Worm (Caenorhabditis elegans): ENCODE measurements around the gene F41G3.10.

The F41G3.10 gene

DNA sequence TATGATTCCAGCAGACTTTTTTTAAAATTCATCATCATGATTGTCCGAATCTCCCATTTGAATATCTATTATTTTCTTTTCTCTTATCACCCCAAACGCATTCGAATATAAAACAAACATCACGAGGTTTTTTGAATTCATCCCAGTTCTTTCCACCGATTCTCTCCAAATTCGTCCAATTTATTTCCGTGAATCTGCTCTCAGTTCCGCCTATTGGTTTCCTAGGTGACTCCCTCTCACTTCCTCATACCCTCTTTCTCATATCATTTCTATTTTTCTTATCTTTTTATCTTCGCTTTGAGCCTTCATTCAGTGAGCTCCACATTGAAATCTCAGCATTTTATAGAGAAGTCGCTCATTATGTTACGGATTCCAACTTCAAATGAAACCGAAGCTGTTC, 29.8 kb upstream of the F41G3.10 start, which contains the start of gene T13C2.7 (continued):
- TF ChIP-seq F55B11.4 (tag; optimal IDR thresholded peaks at IDR 0.05; ENCODE audit: borderline replicate concordance, insufficient read depth) (no peak), lin-40 (tag; optimal IDR thresholded peaks at IDR 0.05) (no peak), ztf-26 (tag; optimal IDR thresholded peaks at IDR 0.05) (no peak), F57A8.1 (GFP tag; optimal IDR thresholded peaks at IDR 0.05) (no peak)

DNA sequence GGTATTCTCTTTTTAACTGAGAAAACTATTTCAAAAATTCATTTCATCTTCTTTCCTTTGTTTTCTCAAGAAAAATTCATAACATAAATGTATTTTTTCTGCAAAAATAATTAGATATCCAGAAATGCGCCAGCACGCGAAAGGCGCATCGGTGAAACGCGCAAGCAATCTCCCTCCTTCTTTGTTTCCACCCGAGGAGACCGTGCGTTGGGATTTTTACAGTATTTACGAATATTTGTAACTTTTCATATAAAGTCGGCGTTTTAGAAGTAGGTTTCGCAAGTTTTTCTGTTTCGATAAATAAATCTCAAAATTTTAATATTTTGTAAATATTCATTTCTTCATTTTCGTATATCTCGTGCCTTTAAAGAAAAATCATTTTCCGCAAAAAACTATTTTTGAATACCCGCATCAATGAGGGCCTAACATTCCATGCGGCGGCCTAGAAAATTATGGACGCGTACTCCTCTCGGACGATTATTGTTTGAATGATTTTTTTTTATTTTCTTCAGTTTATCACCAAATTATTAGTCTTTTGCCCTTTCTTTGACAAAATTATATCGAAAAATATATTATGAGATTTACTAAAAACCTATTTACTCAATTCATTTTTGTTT, 27.2 kb upstream of the F41G3.10 start, which contains the start of gene ssup-72:
Gene ssup-72, plus strand, starts transcription at position 181 of the 617 bp plus-strand sequence.
- TF ChIP-seq Y56A3A.18 (GFP tag; IDR thresholded peaks at IDR 0.05) (no peak), gei-17 (GFP tag; optimal IDR thresholded peaks at IDR 0.05) (no peak), madf-6 (GFP tag; IDR thresholded peaks at IDR 0.05) (peak; percentile 81), madf-8 (GFP tag; conservative IDR thresholded peaks at IDR 0.05) (peak; percentile 50), zfh-2 (GFP tag; conservative IDR thresholded peaks at IDR 0.05) (no peak), nhr-120 (GFP tag; IDR thresholded peaks at IDR 0.05) (no peak), sptf-2 (GFP tag; optimal IDR thresholded peaks at IDR 0.05) (no peak), unc-130 (GFP tag; optimal IDR thresholded peaks at IDR 0.05) (peak; percentile 66), madf-10 (tag; optimal IDR thresholded peaks at IDR 0.05) (no peak), ceh-91 (GFP tag; IDR thresholded peaks at IDR 0.05) (peak; percentile 45; the same call in 1 of the 2 replicates), Y95B8A.8 (GFP tag; IDR thresholded peaks at IDR 0.05) (no peak), hsf-1 (GFP tag; IDR thresholded peaks at IDR 0.05) (no peak), rec-8 (tag; optimal IDR thresholded peaks at IDR 0.05) (no peak), mes-4 (tag; optimal IDR thresholded peaks at IDR 0.05) (no peak), ztf-6 (GFP tag; IDR thresholded peaks at IDR 0.05) (no peak), C06A6.2 (GFP tag; conservative IDR thresholded peaks at IDR 0.05) (no peak), attf-5 (GFP tag; optimal IDR thresholded peaks at IDR 0.05) (peak; percentile 59), ceh-58 (GFP tag; IDR thresholded peaks at IDR 0.05) (no peak), rpc-1 (optimal IDR thresholded peaks at IDR 0.05) (no peak), rpc-1 (tag; optimal IDR thresholded peaks at IDR 0.05) (no peak), sdz-38 (tag; optimal IDR thresholded peaks at IDR 0.05) (no peak), unc-62 (GFP tag; optimal IDR thresholded peaks at IDR 0.05) (no peak), dpff-1 (tag; optimal IDR thresholded peaks at IDR 0.05) (no peak), tbx-9 (tag; optimal IDR thresholded peaks at IDR 0.05; ENCODE audit: borderline replicate concordance) (no peak), lin-35 (GFP tag; optimal IDR thresholded peaks at IDR 0.05) (no peak), F57C9.4 (tag; optimal IDR thresholded peaks at IDR 0.05) (no peak), Y67H2A.10 (GFP tag; conservative IDR thresholded peaks at IDR 0.05) (no peak), lag-1 (GFP tag; IDR thresholded peaks at IDR 0.05) (no peak), ztf-26 (tag; optimal IDR thresholded peaks at IDR 0.05) (no peak), F49E8.2 (tag; optimal IDR thresholded peaks at IDR 0.05; ENCODE audit: insufficient read depth) (no peak), hmg-1.2 (GFP tag; IDR thresholded peaks at IDR 0.05) (peak; percentile 24; the same call in 1 of the 2 replicates), let-607 (tag; optimal IDR thresholded peaks at IDR 0.05) (peak in 1 of 2 experiments; percentile 58), mel-28 (tag; optimal IDR thresholded peaks at IDR 0.05; ENCODE audit: borderline replicate concordance) (no peak), C17E4.6 (GFP tag; IDR thresholded peaks at IDR 0.05) (no peak), F10E7.11 (tag; optimal IDR thresholded peaks at IDR 0.05) (no peak), F39B2.1 (GFP tag; IDR thresholded peaks at IDR 0.05) (no peak), let-526 (GFP tag; IDR thresholded peaks at IDR 0.05) (no peak), nhr-179 (tag; optimal IDR thresholded peaks at IDR 0.05) (no peak), Y53F4B.3 (GFP tag; IDR thresholded peaks at IDR 0.05) (no peak), F37B4.10 (GFP tag; IDR thresholded peaks at IDR 0.05) (no peak), ama-1 (optimal IDR thresholded peaks at IDR 0.05) (no peak), ama-1 (GFP tag; optimal IDR thresholded peaks at IDR 0.05) (no peak), F57A8.1 (GFP tag; optimal IDR thresholded peaks at IDR 0.05) (no peak), Y79H2A.3 (GFP tag; conservative IDR thresholded peaks at IDR 0.05) (no peak), ztf-18 (tag; optimal IDR thresholded peaks at IDR 0.05) (peak; percentile 92)

Data from whole organism, young adult.